Worm (Caenorhabditis elegans): ENCODE measurements around the gene F54E4.3.

DNA sequence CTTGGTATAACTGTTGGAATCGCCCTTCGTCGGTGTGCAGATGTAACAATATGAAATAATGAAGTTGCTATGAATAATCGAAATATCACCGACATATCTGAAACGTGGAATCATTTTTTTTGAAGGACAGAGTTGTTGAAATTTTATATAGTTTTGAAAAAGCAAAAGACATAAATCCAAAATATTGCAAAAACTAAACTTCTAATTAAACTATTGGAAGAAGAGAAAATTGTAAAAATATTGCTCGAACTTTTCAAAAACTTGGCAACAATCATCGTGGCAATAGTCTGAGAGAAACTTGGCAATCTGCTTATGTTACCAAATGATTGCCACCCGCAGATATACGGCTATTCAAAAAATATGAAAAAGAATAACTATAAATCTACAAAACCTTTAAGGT, 9.2 kb upstream of the F54E4.3 start, which contains the start of gene F54E4.4:
- TF ChIP-seq nhr-12 (tag; optimal IDR thresholded peaks at IDR 0.05) (no peak), zag-1 (tag; optimal IDR thresholded peaks at IDR 0.05) (no peak), nhr-23 (tag; optimal IDR thresholded peaks at IDR 0.05) (no peak), unc-39 (tag; optimal IDR thresholded peaks at IDR 0.05) (no peak), nhr-77 (tag; optimal IDR thresholded peaks at IDR 0.05) (no peak), lin-39 (tag; optimal IDR thresholded peaks at IDR 0.05) (no peak), skn-1 (tag; optimal IDR thresholded peaks at IDR 0.05) (no peak)

Measured in whole organism, L2 larva.